Fruit fly (Drosophila melanogaster) whole organism, embryonic: ENCODE data around the gene Zip88E.

Source experiments
- B-H1 ChIP-seq: fragments of 200-800 bp; sonication (Bioruptor generic); IDR thresholded peaks from 3 replicates; pipeline ENCODE4 v1.3.6; 2022; ENCODE audit warnings: missing biosample characterization, missing genetic modification characterization
- CG10209 ChIP-seq: fragments of 200-800 bp; sonication (Bioruptor generic); optimal IDR thresholded peaks from 3 replicates; lab custom pipeline; 2017; ENCODE audit warnings: missing biosample characterization, mild to moderate bottlenecking, missing genetic modification characterization, missing genetic modification reagents
- CG10366 ChIP-seq: fragments of 200-800 bp; sonication (Bioruptor generic); IDR thresholded peaks from 2 replicates; pipeline ENCODE4 v1.3.6; 2022; ENCODE audit warnings: missing biosample characterization, missing genetic modification characterization
- CG11247 ChIP-seq: fragments of 200-800 bp; sonication (Bioruptor generic); IDR thresholded peaks from 2 replicates; pipeline ENCODE4 v1.3.6; 2022; ENCODE audit warnings: missing biosample characterization, missing genetic modification characterization
- CG13123 ChIP-seq: fragments of 200-800 bp; sonication (Bioruptor generic); optimal IDR thresholded peaks from 2 replicates; lab custom pipeline; 2016; ENCODE audit warnings: missing biosample characterization, missing genetic modification characterization
- CG13624 ChIP-seq: fragments of 200-800 bp; sonication (Bioruptor generic); optimal IDR thresholded peaks from 2 replicates; lab custom pipeline; 2016; ENCODE audit warnings: missing biosample characterization, missing genetic modification characterization
- CG14710 ChIP-seq: fragments of 200-800 bp; sonication (Bioruptor generic); optimal IDR thresholded peaks from 3 replicates; lab custom pipeline; 2019; ENCODE audit warnings: missing biosample characterization, mild to moderate bottlenecking, missing genetic modification characterization, moderate library complexity
- CG1602 ChIP-seq: fragments of 200-800 bp; sonication (Bioruptor generic); optimal IDR thresholded peaks from 3 replicates; lab custom pipeline; 2016; ENCODE audit warnings: missing biosample characterization, missing genetic modification characterization
- CG17186 ChIP-seq: fragments of 200-800 bp; sonication (Bioruptor generic); optimal IDR thresholded peaks from 3 replicates; lab custom pipeline; 2017; ENCODE audit warnings: missing biosample characterization, missing genetic modification reagents, missing genetic modification characterization
- CG17912 ChIP-seq: fragments of 200-800 bp; sonication (Bioruptor generic); optimal IDR thresholded peaks from 2 replicates; lab custom pipeline; 2018; ENCODE audit warnings: missing biosample characterization, mild to moderate bottlenecking, missing genetic modification characterization
- CG18764 ChIP-seq: fragments of 200-800 bp; sonication (Bioruptor generic); optimal IDR thresholded peaks from 3 replicates; lab custom pipeline; 2016; ENCODE audit warnings: missing biosample characterization, missing genetic modification characterization
- CG2120 ChIP-seq: fragments of 200-800 bp; sonication (Bioruptor generic); optimal IDR thresholded peaks from 3 replicates; lab custom pipeline; 2016; ENCODE audit warnings: missing biosample characterization, missing genetic modification characterization
- CG31365 ChIP-seq: fragments of 200-800 bp; sonication (Bioruptor generic); optimal IDR thresholded peaks from 2 replicates; lab custom pipeline; 2018; ENCODE audit warnings: missing biosample characterization, mild to moderate bottlenecking, missing genetic modification characterization
- CG3281 ChIP-seq: fragments of 200-800 bp; sonication (Bioruptor generic); optimal IDR thresholded peaks from 3 replicates; lab custom pipeline; 2017; ENCODE audit warnings: missing biosample characterization, mild to moderate bottlenecking, missing genetic modification characterization
- CG42726 ChIP-seq: fragments of 200-800 bp; sonication (Bioruptor generic); IDR thresholded peaks from 2 replicates; pipeline ENCODE4 v1.3.6; 2022; ENCODE audit warnings: missing biosample characterization, missing genetic modification characterization; ENCODE audit not compliant: partially characterized antibody
- CG43689 ChIP-seq: fragments of 200-800 bp; sonication (Bioruptor generic); IDR thresholded peaks from 2 replicates; pipeline ENCODE4 v1.3.6; 2022; ENCODE audit warnings: missing biosample characterization, missing genetic modification characterization
- CG6683 ChIP-seq: fragments of 200-800 bp; sonication (Bioruptor generic); optimal IDR thresholded peaks from 2 replicates; lab custom pipeline; 2017; ENCODE audit warnings: missing biosample characterization, mild to moderate bottlenecking, missing genetic modification characterization, missing genetic modification reagents
- CG7556 ChIP-seq: fragments of 200-800 bp; sonication (Bioruptor generic); optimal IDR thresholded peaks from 2 replicates; lab custom pipeline; 2017; ENCODE audit warnings: missing biosample characterization, mild to moderate bottlenecking, missing genetic modification characterization
- CG7786 ChIP-seq: fragments of 200-800 bp; sonication (Bioruptor generic); optimal IDR thresholded peaks from 2 replicates; lab custom pipeline; 2016; ENCODE audit warnings: missing biosample characterization, missing genetic modification characterization
- CG7987 ChIP-seq: fragments of 200-800 bp; sonication (Bioruptor generic); optimal IDR thresholded peaks from 2 replicates; lab custom pipeline; 2018; ENCODE audit warnings: missing biosample characterization, mild to moderate bottlenecking, missing genetic modification characterization, moderate library complexity
- CG8388 ChIP-seq: fragments of 200-800 bp; sonication (Bioruptor generic); optimal IDR thresholded peaks from 2 replicates; lab custom pipeline; 2019; ENCODE audit warnings: missing biosample characterization, mild to moderate bottlenecking, missing genetic modification characterization, moderate library complexity
- E2f2 ChIP-seq: fragments of 200-800 bp; sonication (Bioruptor generic); IDR thresholded peaks from 2 replicates; pipeline ENCODE4 v1.3.6; 2022; ENCODE audit warnings: missing biosample characterization, missing genetic modification characterization
- HLH3B ChIP-seq: fragments of 200-800 bp; sonication (Bioruptor generic); IDR thresholded peaks from 2 replicates; pipeline ENCODE4 v1.3.6; 2022; ENCODE audit warnings: missing biosample characterization, missing genetic modification characterization
- Hmx ChIP-seq: fragments of 200-800 bp; sonication (Bioruptor generic); optimal IDR thresholded peaks from 2 replicates; lab custom pipeline; 2016; ENCODE audit warnings: missing biosample characterization, missing genetic modification characterization
- Jarid2 ChIP-seq: fragments of 200-800 bp; sonication (Bioruptor generic); optimal IDR thresholded peaks from 3 replicates; lab custom pipeline; 2017; ENCODE audit warnings: mild to moderate bottlenecking, missing biosample characterization, missing genetic modification reagents, missing genetic modification characterization
- Meics ChIP-seq: fragments of 200-800 bp; sonication (Bioruptor generic); optimal IDR thresholded peaks from 2 replicates; lab custom pipeline; 2017; ENCODE audit warnings: missing biosample characterization, mild to moderate bottlenecking, missing genetic modification characterization
- Rx ChIP-seq: fragments of 200-800 bp; sonication (Bioruptor generic); IDR thresholded peaks from 2 replicates; pipeline ENCODE4 v1.3.6; 2022; ENCODE audit warnings: missing biosample characterization, missing genetic modification characterization
- Taf1 ChIP-seq: fragments of 200-800 bp; sonication (Bioruptor generic); IDR thresholded peaks from 2 replicates; pipeline ENCODE4 v1.3.6; 2022; ENCODE audit warnings: missing biosample characterization, missing genetic modification characterization
- Xbp1 ChIP-seq: fragments of 200-800 bp; sonication (Bioruptor generic); optimal IDR thresholded peaks from 3 replicates; lab custom pipeline; 2016; ENCODE audit warnings: missing biosample characterization, mild to moderate bottlenecking, missing genetic modification characterization
- croc ChIP-seq: fragments of 200-800 bp; sonication (Bioruptor generic); conservative IDR thresholded peaks from 3 replicates; pipeline ENCODE4 v1.3.6; 2022; ENCODE audit warnings: missing biosample characterization, missing genetic modification characterization
- fu2 ChIP-seq: fragments of 200-800 bp; sonication (Bioruptor generic); optimal IDR thresholded peaks from 2 replicates; lab custom pipeline; 2016; ENCODE audit warnings: missing biosample characterization, missing genetic modification characterization
- gcm ChIP-seq: fragments of 200-800 bp; sonication (Bioruptor generic); optimal IDR thresholded peaks from 2 replicates; lab custom pipeline; 2019; ENCODE audit warnings: missing biosample characterization, mild to moderate bottlenecking, missing genetic modification characterization, moderate library complexity
- her ChIP-seq: fragments of 200-800 bp; sonication (Bioruptor generic); optimal IDR thresholded peaks from 2 replicates; lab custom pipeline; 2016; ENCODE audit warnings: missing biosample characterization, missing genetic modification characterization
- hkb ChIP-seq, 2 experiments: fragments of 200-800 bp in 1 of 2; fragments of >200 bp in 1 of 2; sonication (Bioruptor generic) in 1 of 2; IDR thresholded peaks in 1 of 2; optimal IDR thresholded peaks in 1 of 2; 2 replicates each; pipeline versions ENCODE4 v1.3.6 to Lab custom; 2017 to 2022; ENCODE audit warnings: missing biosample characterization in 1 of 2, missing genetic modification characterization in 1 of 2
- jing ChIP-seq: fragments of 200-800 bp; sonication (Bioruptor generic); optimal IDR thresholded peaks from 2 replicates; lab custom pipeline; 2018; ENCODE audit warnings: missing biosample characterization, mild to moderate bottlenecking, missing genetic modification characterization
- jumu ChIP-seq: fragments of 200-800 bp; sonication (Bioruptor generic); optimal IDR thresholded peaks from 3 replicates; lab custom pipeline; 2016; ENCODE audit warnings: missing biosample characterization, missing genetic modification characterization
- knrl ChIP-seq: fragments of 200-800 bp; sonication (Bioruptor generic); IDR thresholded peaks from 3 replicates; pipeline ENCODE4 v1.3.6; 2022; ENCODE audit warnings: missing biosample characterization, missing genetic modification characterization; ENCODE audit not compliant: partially characterized antibody
- nerfin-1 ChIP-seq: fragments of 200-800 bp; sonication (Bioruptor generic); optimal IDR thresholded peaks from 3 replicates; lab custom pipeline; 2019; ENCODE audit warnings: missing biosample characterization, mild to moderate bottlenecking, missing genetic modification characterization, moderate library complexity
- pfk ChIP-seq: fragments of 200-800 bp; sonication (Bioruptor generic); optimal IDR thresholded peaks from 2 replicates; lab custom pipeline; 2018; ENCODE audit warnings: missing biosample characterization, mild to moderate bottlenecking, missing genetic modification characterization, moderate library complexity
- pzg ChIP-seq: fragments of 200-800 bp; sonication (Bioruptor generic); optimal IDR thresholded peaks from 3 replicates; lab custom pipeline; 2018; ENCODE audit warnings: missing biosample characterization, mild to moderate bottlenecking, missing genetic modification characterization, moderate library complexity
- slp2 ChIP-seq: fragments of 200-800 bp; sonication (Bioruptor generic); optimal IDR thresholded peaks from 2 replicates; lab custom pipeline; 2016; ENCODE audit warnings: missing biosample characterization, missing genetic modification characterization
- sna ChIP-seq: fragments of 200-800 bp; sonication (Bioruptor generic); IDR thresholded peaks from 2 replicates; pipeline ENCODE4 v1.3.6; 2022; ENCODE audit warnings: missing biosample characterization, missing genetic modification characterization; ENCODE audit not compliant: partially characterized antibody
- ssp ChIP-seq: fragments of 200-800 bp; sonication (Bioruptor generic); IDR thresholded peaks from 2 replicates; pipeline ENCODE4 v1.3.6; 2022; ENCODE audit warnings: missing biosample characterization, missing genetic modification characterization
- stwl ChIP-seq: fragments of 200-800 bp; sonication (Bioruptor generic); optimal IDR thresholded peaks from 3 replicates; lab custom pipeline; 2018; ENCODE audit warnings: missing biosample characterization, mild to moderate bottlenecking, missing genetic modification characterization, moderate library complexity
- sug ChIP-seq: fragments of 200-800 bp; optimal IDR thresholded peaks from 2 replicates; lab custom pipeline; 2019; ENCODE audit warnings: missing biosample characterization, mild to moderate bottlenecking, missing genetic modification characterization, moderate library complexity
- tgo ChIP-seq: fragments of 200-800 bp; sonication (Bioruptor generic); IDR thresholded peaks from 3 replicates; pipeline ENCODE4 v1.3.6; 2022; ENCODE audit warnings: missing biosample characterization, missing genetic modification characterization
- tna ChIP-seq: fragments of 200-800 bp; sonication (Bioruptor generic); IDR thresholded peaks from 2 replicates; pipeline ENCODE4 v1.3.6; 2022; ENCODE audit warnings: missing biosample characterization, missing genetic modification characterization; ENCODE audit not compliant: partially characterized antibody
- tup ChIP-seq: fragments of 200-800 bp; sonication (Bioruptor generic); optimal IDR thresholded peaks from 2 replicates; lab custom pipeline; 2016; ENCODE audit warnings: missing biosample characterization, mild to moderate bottlenecking, missing genetic modification characterization, moderate library complexity
- unpg ChIP-seq: fragments of 200-800 bp; sonication (Bioruptor generic); optimal IDR thresholded peaks from 3 replicates; lab custom pipeline; 2018; ENCODE audit warnings: missing biosample characterization, mild to moderate bottlenecking, missing genetic modification characterization, moderate library complexity
- z ChIP-seq: fragments of 200-800 bp; sonication (Bioruptor generic); IDR thresholded peaks from 3 replicates; pipeline ENCODE4 v1.3.6; 2022; ENCODE audit warnings: missing biosample characterization, missing genetic modification characterization

The Zip88E gene

dm6 chr3R:15265406-15266040 is 2.9 kb upstream of the Zip88E start, which contains the start of gene ATPsynO (continued):
- TF ChIP-seq CG8388 (GFP tag; lab: Kevin White, UChicago) (no peak), stwl (peak; percentile 80), pfk (GFP tag; lab: Kevin White, UChicago) (no peak), tna (no peak), CG6683 (no peak), sna (GFP tag; lab: Robert Waterston, UW) (no peak), CG2120 (GFP tag; lab: Kevin White, UChicago) (peak; percentile 58), CG13624 (GFP tag; lab: Kevin White, UChicago) (peak; percentile 28), tup (no peak), slp2 (GFP tag; lab: Kevin White, UChicago) (no peak), Jarid2 (GFP tag; lab: Kevin White, UChicago) (no peak), E2f2 (GFP tag; lab: Robert Waterston, UW) (peak; percentile 41; the same call in 1 of the 2 replicates), CG3281 (GFP tag; lab: Kevin White, UChicago) (peak; percentile 100), CG1602 (GFP tag; lab: Kevin White, UChicago) (no peak), CG11247 (GFP tag; lab: Robert Waterston, UW) (no peak), CG10366 (GFP tag; lab: Robert Waterston, UW) (no peak), CG7987 (GFP tag; lab: Kevin White, UChicago) (peak; percentile 18), B-H1 (no peak), gcm (GFP tag; lab: Kevin White, UChicago) (peak; percentile 29), ssp (no peak), CG14710 (peak; percentile 53), sug (tag; lab: Kevin White, UChicago) (peak; percentile 64), CG42726 (GFP tag; lab: Robert Waterston, UW) (peak; percentile 18; the same call in 1 of the 2 replicates), Hmx (GFP tag; lab: Kevin White, UChicago) (no peak), croc (GFP tag; lab: Robert Waterston, UW) (no peak), jing (GFP tag; lab: Kevin White, UChicago) (no peak), pzg (GFP tag; lab: Kevin White, UChicago) (peak; percentile 87), hkb (optimal IDR thresholded peaks at IDR 0.05; lab: Kevin White, UChicago) (no peak), hkb (GFP tag; IDR thresholded peaks at IDR 0.05; lab: Robert Waterston, UW) (no peak), her (no peak), unpg (GFP tag; lab: Kevin White, UChicago) (no peak), Xbp1 (peak; percentile 35), fu2 (GFP tag; lab: Kevin White, UChicago) (no peak), Meics (GFP tag; lab: Kevin White, UChicago) (no peak), knrl (GFP tag; lab: Robert Waterston, UW) (no peak), HLH3B (GFP tag; lab: Robert Waterston, UW) (no peak), CG43689 (GFP tag; lab: Robert Waterston, UW) (no peak), CG13123 (no peak), Rx (GFP tag; lab: Robert Waterston, UW) (no peak), CG31365 (no peak), CG7786 (GFP tag; lab: Kevin White, UChicago) (no peak), nerfin-1 (tag; lab: Kevin White, UChicago) (peak; percentile 17), CG17912 (peak; percentile 72), jumu (no peak), tgo (GFP tag; lab: Robert Waterston, UW) (no peak), CG18764 (no peak), Taf1 (GFP tag; lab: Robert Waterston, UW) (no peak), z (GFP tag; lab: Robert Waterston, UW) (no peak), CG7556 (GFP tag; lab: Kevin White, UChicago) (no peak), CG10209 (GFP tag; lab: Kevin White, UChicago) (no peak), CG17186 (peak; percentile 15)
